Worm (Caenorhabditis elegans) whole organism, young adult: ENCODE measurements around the gene snr-5.

Experiments
- K11D2.4 ChIP-seq: fragments of 200-800 bp; sonication (Bioruptor generic); IDR thresholded peaks from 2 replicates; pipeline ENCODE4 v1.3.6; 2022; ENCODE audit warnings: missing genetic modification reagents, missing genetic modification characterization, missing compliant biosample characterization
- K12H6.12 ChIP-seq: fragments of 200-800 bp; sonication (Bioruptor generic); optimal IDR thresholded peaks from 2 replicates; lab custom pipeline; 2018; ENCODE audit warnings: mild to moderate bottlenecking, missing genetic modification characterization, missing compliant biosample characterization
- T07F8.4 ChIP-seq: sonication (generic microtip); optimal IDR thresholded peaks from 2 replicates; lab custom pipeline; 2016; ENCODE audit warnings: mild to moderate bottlenecking, missing genetic modification characterization, moderate library complexity, missing compliant biosample characterization
- ZK185.1 ChIP-seq: sonication (generic microtip); optimal IDR thresholded peaks from 2 replicates; lab custom pipeline; 2016; ENCODE audit warnings: mild to moderate bottlenecking, missing genetic modification characterization, missing compliant biosample characterization; ENCODE audit not compliant: poor library complexity, severe bottlenecking
- him-1 ChIP-seq: sonication (generic microtip); optimal IDR thresholded peaks from 2 replicates; lab custom pipeline; 2016; ENCODE audit warnings: missing genotype, missing genetic modification reagents, missing genetic modification characterization, missing compliant biosample characterization
- hlh-26 ChIP-seq: fragments of 200-800 bp; sonication (Bioruptor generic); conservative IDR thresholded peaks from 2 replicates; pipeline ENCODE4 v1.3.6; 2022; ENCODE audit warnings: missing genetic modification reagents, missing genetic modification characterization, missing compliant biosample characterization
- lin-35 ChIP-seq, 3 experiments: fragments of 150-350 bp in 2 of 3; sonication (generic microtip) in 1 of 3; optimal IDR thresholded peaks; 2 replicates each; lab custom pipeline; 2014 to 2018; ENCODE audit warnings: missing biosample characterization in 3 of 3, missing genetic modification characterization in 3 of 3, missing genetic modification reagents in 3 of 3

DNA sequence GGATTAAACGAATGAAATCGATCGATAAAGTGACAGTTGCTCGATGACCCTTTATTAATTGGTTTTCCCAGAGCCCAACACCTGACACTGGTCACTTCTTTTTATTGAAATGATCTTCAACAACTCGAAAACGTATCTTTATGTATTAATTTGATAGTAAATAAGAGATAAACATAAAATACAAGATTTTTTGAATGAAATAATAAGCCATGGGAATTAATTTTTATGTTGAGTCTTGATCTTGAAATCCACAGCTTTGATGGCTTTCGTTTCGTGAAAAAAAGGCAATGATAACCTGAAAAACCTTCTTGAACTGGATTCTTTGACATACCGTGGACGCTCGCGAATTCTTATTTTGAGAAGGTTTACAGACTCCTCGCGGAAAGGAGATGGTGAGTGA, 45.6 kb downstream of the snr-5 start, which contains the start of gene pcp-5:
- TF ChIP-seq T07F8.4 (tag; lab: Kevin White, UChicago) (no peak), hlh-26 (GFP tag; lab: Robert Waterston, UW) (no peak), K12H6.12 (tag; lab: Kevin White, UChicago) (no peak), K11D2.4 (GFP tag; lab: Robert Waterston, UW) (no peak), ZK185.1 (tag; lab: Kevin White, UChicago) (no peak), him-1 (tag; lab: Kevin White, UChicago) (no peak), lin-35 (GFP tag; optimal IDR thresholded peaks at IDR 0.05; lab: Kevin White, UChicago) (no peak)
